Worm (Caenorhabditis elegans): ENCODE data around the gene str-16.

DNA sequence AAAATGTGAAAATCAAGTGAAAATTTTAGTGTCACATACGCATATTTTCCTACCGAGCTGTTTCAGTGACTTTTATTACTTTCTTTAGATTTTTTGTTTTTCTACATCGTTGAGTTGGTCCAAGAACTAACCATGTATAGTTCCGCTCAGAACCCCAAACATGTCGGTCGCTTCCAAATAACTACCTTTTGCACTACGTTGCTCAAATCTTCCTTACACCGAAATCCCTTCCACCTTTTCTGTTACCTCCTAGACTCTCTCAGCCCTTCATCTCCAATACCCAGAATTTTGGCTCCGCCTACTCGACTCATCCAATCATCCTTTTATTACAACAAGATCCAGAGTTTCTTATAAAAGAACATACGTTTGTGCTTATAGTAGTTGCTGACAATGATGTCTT is 48.0 kb downstream of the str-16 start, which contains the start of gene F35F10.5:
- TF ChIP-seq ama-1 (optimal IDR thresholded peaks at IDR 0.05) (no peak), scrt-1 (GFP tag; IDR thresholded peaks at IDR 0.05) (no peak), B0310.2 (tag; optimal IDR thresholded peaks at IDR 0.05) (no peak), aly-1 (tag; optimal IDR thresholded peaks at IDR 0.05) (no peak), tbx-11 (GFP tag; IDR thresholded peaks at IDR 0.05) (no peak), hnd-1 (tag; optimal IDR thresholded peaks at IDR 0.05) (no peak), hmg-4 (GFP tag; optimal IDR thresholded peaks at IDR 0.05) (no peak), pes-1 (GFP tag; IDR thresholded peaks at IDR 0.05) (no peak), hmbx-1 (tag; optimal IDR thresholded peaks at IDR 0.05) (no peak), ceh-36 (tag; optimal IDR thresholded peaks at IDR 0.05) (no peak), F13C5.2 (tag; optimal IDR thresholded peaks at IDR 0.05) (no peak)

Measured in whole organism, early embryonic.